Worm (Caenorhabditis elegans): ENCODE measurements around the gene ZK1055.2.

Gene ZK1055.2

DNA sequence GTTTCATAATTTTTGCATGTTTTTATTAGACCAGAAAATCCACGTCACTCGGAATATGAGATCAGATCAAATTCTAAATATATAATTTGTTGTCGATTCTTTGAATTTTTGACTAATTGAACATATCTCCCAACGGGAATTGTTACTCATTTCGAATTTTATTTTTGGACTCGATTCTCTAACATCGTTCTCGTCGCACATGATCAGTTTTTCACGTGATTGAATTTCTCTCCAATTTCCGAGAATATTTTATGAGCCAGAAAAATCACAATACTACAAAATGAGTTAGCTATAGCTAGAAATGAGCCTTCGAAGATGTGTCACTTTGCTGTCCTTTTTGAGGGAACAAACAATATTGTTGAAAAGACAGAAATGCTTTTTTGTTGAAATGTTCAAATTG lies 40.4 kb downstream of the ZK1055.2 start:
- TF ChIP-seq nhr-21 (tag; optimal IDR thresholded peaks at IDR 0.05), result peak; percentile 61
- peak in 1 of 2 experiments; percentile 46 for TF ChIP-seq lsy-2 (tag; optimal IDR thresholded peaks at IDR 0.05)
- TF ChIP-seq egl-27 (tag; optimal IDR thresholded peaks at IDR 0.05), result no peak
- peak; percentile 44 for TF ChIP-seq C34F6.9 (tag; optimal IDR thresholded peaks at IDR 0.05)

DNA sequence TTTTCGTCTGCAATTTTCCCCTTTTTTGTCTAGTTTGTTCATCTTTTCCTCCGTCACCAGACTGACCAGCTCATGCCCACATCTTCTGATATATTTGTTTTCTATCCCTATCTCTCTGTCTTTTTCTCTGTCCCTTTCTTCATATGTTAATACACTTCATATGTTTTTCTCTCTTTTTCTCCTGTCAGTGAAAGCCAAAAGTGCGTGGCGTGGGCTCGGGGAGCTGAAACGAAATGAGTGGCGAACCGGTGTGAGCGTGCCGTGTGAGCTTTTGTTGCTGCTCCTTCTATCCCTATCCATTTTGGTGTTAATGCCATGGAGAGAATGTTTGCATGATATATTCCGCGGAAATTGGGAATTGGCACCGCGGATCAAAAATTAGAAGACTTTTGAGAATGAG lies 41.5 kb downstream of the ZK1055.2 start:
- TF ChIP-seq unc-39 (tag; optimal IDR thresholded peaks at IDR 0.05) (no peak), blmp-1 (tag; optimal IDR thresholded peaks at IDR 0.05; ENCODE audit: insufficient read depth) (no peak), gmeb-1 (tag; optimal IDR thresholded peaks at IDR 0.05) (no peak), nhr-21 (tag; optimal IDR thresholded peaks at IDR 0.05) (no peak), mab-5 (tag; optimal IDR thresholded peaks at IDR 0.05) (no peak), ama-1 (optimal IDR thresholded peaks at IDR 0.05) (no peak), egl-27 (tag; optimal IDR thresholded peaks at IDR 0.05) (no peak), ztf-1 (GFP tag; conservative IDR thresholded peaks at IDR 0.05) (no peak), nhr-129 (tag; optimal IDR thresholded peaks at IDR 0.05) (no peak), lin-13 (GFP tag; optimal IDR thresholded peaks at IDR 0.05) (no peak), nhr-11 (tag; optimal IDR thresholded peaks at IDR 0.05) (no peak), lin-39 (tag; optimal IDR thresholded peaks at IDR 0.05) (no peak), ceh-82 (tag; optimal IDR thresholded peaks at IDR 0.05) (no peak), mbf-1 (tag; optimal IDR thresholded peaks at IDR 0.05) (no peak), Y55F3AM.14 (GFP tag; optimal IDR thresholded peaks at IDR 0.05) (no peak), lsy-2 (tag; optimal IDR thresholded peaks at IDR 0.05) (no peak), ztf-4 (tag; optimal IDR thresholded peaks at IDR 0.05) (no peak)

DNA sequence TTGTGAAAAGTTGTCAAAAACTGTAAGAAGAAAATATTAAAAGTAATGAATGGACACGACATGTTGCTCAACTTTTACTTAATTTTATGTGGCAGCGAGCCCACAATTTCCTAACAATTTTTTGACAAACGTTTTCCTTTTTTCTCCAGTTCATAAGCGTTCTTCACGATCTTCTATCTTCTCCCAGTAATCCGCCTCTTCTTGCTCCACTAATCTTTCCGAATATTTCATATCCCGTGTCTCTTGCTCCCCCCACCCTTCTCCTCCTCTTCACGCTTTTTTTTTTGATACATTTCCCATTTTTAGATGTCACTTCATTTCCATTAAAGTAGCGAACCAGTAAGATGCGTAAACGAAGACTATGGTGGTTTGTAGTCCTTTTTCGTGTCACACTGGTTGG lies 42.5 kb downstream of the ZK1055.2 start, which contains the start of gene scd-2:
Gene scd-2, plus strand, starts transcription at position 301 of the 400 bp plus-strand sequence.
- no peak for TF ChIP-seq nhr-25 (tag; optimal IDR thresholded peaks at IDR 0.05)
- TF ChIP-seq aly-2 (tag; optimal IDR thresholded peaks at IDR 0.05), result no peak
- no peak for TF ChIP-seq nhr-6 (tag; optimal IDR thresholded peaks at IDR 0.05)
- TF ChIP-seq unc-39 (tag; optimal IDR thresholded peaks at IDR 0.05), result no peak

All from whole organism, L2 larva.